Fruit fly (Drosophila melanogaster) whole organism, embryonic: ENCODE results near the gene CG9518.

Source experiments
- Abd-B ChIP-seq: fragments of 200-800 bp; sonication (Bioruptor generic); optimal IDR thresholded peaks from 2 replicates; lab custom pipeline; 2018; ENCODE audit warnings: missing biosample characterization, mild to moderate bottlenecking, missing genetic modification characterization, moderate library complexity
- Adf1 ChIP-seq: fragments of 200-800 bp; sonication (Bioruptor generic); IDR thresholded peaks from 2 replicates; pipeline ENCODE4 v1.3.6; 2022; ENCODE audit warnings: missing biosample characterization, missing genetic modification characterization
- Aef1 ChIP-seq: fragments of 200-800 bp; sonication (Bioruptor generic); IDR thresholded peaks from 3 replicates; pipeline ENCODE4 v1.3.6; 2022; ENCODE audit warnings: missing biosample characterization, missing genetic modification characterization
- CG10147 ChIP-seq: fragments of 200-800 bp; sonication (Bioruptor generic); optimal IDR thresholded peaks from 2 replicates; lab custom pipeline; 2019; ENCODE audit warnings: missing biosample characterization, mild to moderate bottlenecking, missing genetic modification characterization, moderate library complexity
- CG11456 ChIP-seq: fragments of 200-800 bp; sonication (Bioruptor generic); IDR thresholded peaks from 3 replicates; pipeline ENCODE4 v1.3.6; 2022; ENCODE audit warnings: missing biosample characterization, missing genetic modification characterization
- CG11504 ChIP-seq: fragments of 200-800 bp; sonication (Bioruptor generic); optimal IDR thresholded peaks from 3 replicates; lab custom pipeline; 2019; ENCODE audit warnings: missing biosample characterization, mild to moderate bottlenecking, missing genetic modification characterization, moderate library complexity
- CG12071 ChIP-seq: fragments of 200-800 bp; sonication (Bioruptor generic); optimal IDR thresholded peaks from 3 replicates; lab custom pipeline; 2018; ENCODE audit warnings: missing biosample characterization, mild to moderate bottlenecking, missing genetic modification characterization
- CG1233 ChIP-seq: fragments of 200-800 bp; sonication (Bioruptor generic); optimal IDR thresholded peaks from 4 replicates; lab custom pipeline; 2018; ENCODE audit warnings: missing biosample characterization, mild to moderate bottlenecking, missing genetic modification characterization
- CG14710 ChIP-seq: fragments of 200-800 bp; sonication (Bioruptor generic); optimal IDR thresholded peaks from 3 replicates; lab custom pipeline; 2019; ENCODE audit warnings: missing biosample characterization, mild to moderate bottlenecking, missing genetic modification characterization, moderate library complexity
- CG30020 ChIP-seq: fragments of 200-800 bp; optimal IDR thresholded peaks from 2 replicates; lab custom pipeline; 2019; ENCODE audit warnings: missing biosample characterization, mild to moderate bottlenecking, missing genetic modification characterization, moderate library complexity
- CG31224 ChIP-seq: fragments of 200-800 bp; sonication (Bioruptor generic); IDR thresholded peaks from 2 replicates; pipeline ENCODE4 v1.3.6; 2022; ENCODE audit warnings: missing biosample characterization, missing genetic modification characterization
- CG32772 ChIP-seq: fragments of 200-800 bp; sonication (Bioruptor generic); IDR thresholded peaks from 2 replicates; pipeline ENCODE4 v1.3.6; 2022; ENCODE audit warnings: missing biosample characterization, missing genetic modification characterization
- CG3838 ChIP-seq: fragments of 200-800 bp; sonication (Bioruptor generic); optimal IDR thresholded peaks from 3 replicates; lab custom pipeline; 2016; ENCODE audit warnings: missing biosample characterization, missing genetic modification characterization
- CG6272 ChIP-seq: fragments of 200-800 bp; sonication (Bioruptor generic); IDR thresholded peaks from 2 replicates; pipeline ENCODE4 v1.3.6; 2022; ENCODE audit warnings: missing biosample characterization, missing genetic modification characterization
- CG6689 ChIP-seq: fragments of 200-800 bp; sonication (Bioruptor generic); IDR thresholded peaks from 2 replicates; pipeline ENCODE4 v1.3.6; 2022; ENCODE audit warnings: missing biosample characterization, missing genetic modification characterization
- CG6791 ChIP-seq: fragments of 200-800 bp; sonication (Bioruptor generic); IDR thresholded peaks from 3 replicates; pipeline ENCODE4 v1.3.6; 2022; ENCODE audit warnings: missing biosample characterization, missing genetic modification characterization; ENCODE audit not compliant: partially characterized antibody
- Camta ChIP-seq: fragments of 200-800 bp; sonication (Bioruptor generic); optimal IDR thresholded peaks from 2 replicates; lab custom pipeline; 2016; ENCODE audit warnings: missing biosample characterization, missing genetic modification characterization
- CrebB ChIP-seq: fragments of 200-800 bp; sonication (Bioruptor generic); optimal IDR thresholded peaks from 3 replicates; lab custom pipeline; 2018; ENCODE audit warnings: missing biosample characterization, mild to moderate bottlenecking, missing genetic modification characterization
- Dek ChIP-seq: fragments of 200-800 bp; sonication (Bioruptor generic); optimal IDR thresholded peaks from 3 replicates; lab custom pipeline; 2019; ENCODE audit warnings: missing biosample characterization, mild to moderate bottlenecking, missing genetic modification characterization, moderate library complexity
- Ets97D ChIP-seq: fragments of 200-800 bp; sonication (Bioruptor generic); optimal IDR thresholded peaks from 3 replicates; lab custom pipeline; 2016; ENCODE audit warnings: missing biosample characterization, missing genetic modification characterization
- Gug ChIP-seq: fragments of 200-800 bp; sonication (Bioruptor generic); IDR thresholded peaks from 4 replicates; pipeline ENCODE4 v1.3.6; 2022; ENCODE audit warnings: missing biosample characterization, missing genetic modification characterization
- HmgZ ChIP-seq: fragments of 200-800 bp; sonication (Bioruptor generic); optimal IDR thresholded peaks from 2 replicates; lab custom pipeline; 2018; ENCODE audit warnings: missing biosample characterization, mild to moderate bottlenecking, missing genetic modification characterization
- Jarid2 ChIP-seq: fragments of 200-800 bp; sonication (Bioruptor generic); optimal IDR thresholded peaks from 3 replicates; lab custom pipeline; 2017; ENCODE audit warnings: mild to moderate bottlenecking, missing biosample characterization, missing genetic modification reagents, missing genetic modification characterization
- NfI ChIP-seq: fragments of 200-800 bp; sonication (Bioruptor generic); optimal IDR thresholded peaks from 3 replicates; lab custom pipeline; 2018; ENCODE audit warnings: missing biosample characterization, mild to moderate bottlenecking, missing genetic modification characterization, moderate library complexity
- Optix ChIP-seq: fragments of 200-800 bp; sonication (Bioruptor generic); IDR thresholded peaks from 3 replicates; pipeline ENCODE4 v1.3.6; 2022; ENCODE audit warnings: missing biosample characterization, missing genetic modification characterization
- Side ChIP-seq: fragments of 200-800 bp; sonication (Bioruptor generic); optimal IDR thresholded peaks from 2 replicates; lab custom pipeline; 2016; ENCODE audit warnings: missing biosample characterization, missing genetic modification characterization
- Trl ChIP-seq, 3 experiments: fragments of >200 bp in 2 of 3; fragments of 200-800 bp in 1 of 3; sonication (Bioruptor generic) in 1 of 3; optimal IDR thresholded peaks; 2 replicates in 1 of 3; 3 replicates in 2 of 3; lab custom pipeline; 2016 to 2017; ENCODE audit warnings: missing biosample characterization in 1 of 3, missing genetic modification characterization in 1 of 3
- ac ChIP-seq: fragments of 200-800 bp; sonication (Bioruptor generic); optimal IDR thresholded peaks from 3 replicates; lab custom pipeline; 2017; ENCODE audit warnings: missing biosample characterization, mild to moderate bottlenecking, missing genetic modification characterization
- amos ChIP-seq: fragments of 200-800 bp; sonication (Bioruptor generic); IDR thresholded peaks from 2 replicates; pipeline ENCODE4 v1.3.6; 2022; ENCODE audit warnings: missing biosample characterization, missing genetic modification characterization; ENCODE audit not compliant: partially characterized antibody
- ash1 ChIP-seq: fragments of 200-800 bp; sonication (Bioruptor generic); optimal IDR thresholded peaks from 2 replicates; lab custom pipeline; 2018; ENCODE audit warnings: missing biosample characterization, mild to moderate bottlenecking, missing genetic modification characterization
- bsh ChIP-seq, 2 experiments: fragments of 200-800 bp; sonication (Bioruptor generic); optimal IDR thresholded peaks; 2 replicates each; lab custom pipeline; 2017 to 2018; ENCODE audit warnings: mild to moderate bottlenecking in 2 of 2, missing biosample characterization in 2 of 2, missing genetic modification characterization in 2 of 2, moderate library complexity in 1 of 2
- ci ChIP-seq: fragments of 200-800 bp; sonication (Bioruptor generic); IDR thresholded peaks from 3 replicates; pipeline ENCODE4 v1.3.6; 2022; ENCODE audit warnings: missing biosample characterization, missing genetic modification characterization
- crc ChIP-seq: fragments of 200-800 bp; sonication (Bioruptor generic); optimal IDR thresholded peaks from 2 replicates; lab custom pipeline; 2016; ENCODE audit warnings: missing biosample characterization, missing genetic modification characterization
- exex ChIP-seq: fragments of 200-800 bp; sonication (Bioruptor generic); optimal IDR thresholded peaks from 4 replicates; lab custom pipeline; 2018; ENCODE audit warnings: missing biosample characterization, mild to moderate bottlenecking, missing genetic modification characterization, moderate library complexity
- fd64A ChIP-seq: fragments of 200-800 bp; sonication (Bioruptor generic); optimal IDR thresholded peaks from 3 replicates; lab custom pipeline; 2018; ENCODE audit warnings: missing biosample characterization, mild to moderate bottlenecking, missing genetic modification characterization
- gfzf ChIP-seq: fragments of 200-800 bp; sonication (Bioruptor generic); optimal IDR thresholded peaks from 2 replicates; lab custom pipeline; 2016; ENCODE audit warnings: missing biosample characterization, mild to moderate bottlenecking, missing genetic modification characterization, moderate library complexity
- grau ChIP-seq: fragments of 200-800 bp; optimal IDR thresholded peaks from 3 replicates; lab custom pipeline; 2019; ENCODE audit warnings: missing biosample characterization, mild to moderate bottlenecking, missing genetic modification characterization, moderate library complexity
- kah ChIP-seq: fragments of 200-800 bp; sonication (Bioruptor generic); optimal IDR thresholded peaks from 2 replicates; lab custom pipeline; 2018; ENCODE audit warnings: missing biosample characterization, mild to moderate bottlenecking, missing genetic modification characterization
- knrl ChIP-seq: fragments of 200-800 bp; sonication (Bioruptor generic); IDR thresholded peaks from 3 replicates; pipeline ENCODE4 v1.3.6; 2022; ENCODE audit warnings: missing biosample characterization, missing genetic modification characterization; ENCODE audit not compliant: partially characterized antibody
- lmd ChIP-seq: fragments of 200-800 bp; sonication (Bioruptor generic); IDR thresholded peaks from 2 replicates; pipeline ENCODE4 v1.3.6; 2022; ENCODE audit warnings: missing biosample characterization, missing genetic modification characterization
- maf-S ChIP-seq: fragments of 200-800 bp; sonication (Bioruptor generic); optimal IDR thresholded peaks from 2 replicates; lab custom pipeline; 2016; ENCODE audit warnings: missing biosample characterization, missing genetic modification characterization
- mirr ChIP-seq: fragments of 200-800 bp; sonication (Bioruptor generic); optimal IDR thresholded peaks from 3 replicates; lab custom pipeline; 2018; ENCODE audit warnings: missing biosample characterization, mild to moderate bottlenecking, missing genetic modification characterization
- odd ChIP-seq: fragments of 200-800 bp; sonication (Bioruptor generic); optimal IDR thresholded peaks from 2 replicates; lab custom pipeline; 2017; ENCODE audit warnings: missing biosample characterization, mild to moderate bottlenecking, missing genetic modification characterization
- run ChIP-seq: fragments of 200-800 bp; sonication (Bioruptor generic); optimal IDR thresholded peaks from 3 replicates; lab custom pipeline; 2018; ENCODE audit warnings: missing biosample characterization, mild to moderate bottlenecking, missing genetic modification characterization
- slp2 ChIP-seq: fragments of 200-800 bp; sonication (Bioruptor generic); optimal IDR thresholded peaks from 2 replicates; lab custom pipeline; 2016; ENCODE audit warnings: missing biosample characterization, missing genetic modification characterization
- tll ChIP-seq, 2 experiments: fragments of 200-800 bp in 1 of 2; fragments of >200 bp in 1 of 2; sonication (Bioruptor generic) in 1 of 2; optimal IDR thresholded peaks; 2 replicates each; lab custom pipeline; 2017 to 2019; ENCODE audit warnings: missing biosample characterization in 2 of 2, missing genetic modification characterization in 2 of 2, mild to moderate bottlenecking in 1 of 2, moderate library complexity in 1 of 2
- tna ChIP-seq: fragments of 200-800 bp; sonication (Bioruptor generic); IDR thresholded peaks from 2 replicates; pipeline ENCODE4 v1.3.6; 2022; ENCODE audit warnings: missing biosample characterization, missing genetic modification characterization; ENCODE audit not compliant: partially characterized antibody
- wor ChIP-seq: fragments of 200-800 bp; sonication (Bioruptor generic); IDR thresholded peaks from 2 replicates; pipeline ENCODE4 v1.3.6; 2022; ENCODE audit warnings: missing biosample characterization, missing genetic modification characterization
- zf30C ChIP-seq: fragments of 200-800 bp; sonication (Bioruptor generic); optimal IDR thresholded peaks from 3 replicates; lab custom pipeline; 2018; ENCODE audit warnings: missing biosample characterization, mild to moderate bottlenecking, missing genetic modification characterization

The CG9518 gene

dm6 chrX:14882536-14883118 lies 11.6 kb upstream of the CG9518 start, which contains the start of the genes CG45064 and CG45065 (continued):
- TF ChIP-seq CG30020 (peak; percentile 33), CrebB (tag; lab: Kevin White, UChicago) (peak; percentile 53), odd (GFP tag; lab: Kevin White, UChicago) (peak; percentile 80), Jarid2 (GFP tag; lab: Kevin White, UChicago) (peak; percentile 46), mirr (GFP tag; lab: Kevin White, UChicago) (no peak), NfI (peak; percentile 81), CG10147 (GFP tag; lab: Kevin White, UChicago) (peak; percentile 79), crc (GFP tag; lab: Kevin White, UChicago) (peak; percentile 72), gfzf (GFP tag; lab: Kevin White, UChicago) (no peak), CG12071 (GFP tag; lab: Kevin White, UChicago) (peak; percentile 83), Adf1 (GFP tag; lab: Robert Waterston, UW) (no peak), slp2 (peak; percentile 80), CG6272 (GFP tag; lab: Robert Waterston, UW) (peak; percentile 48), kah (peak; percentile 69), fd64A (GFP tag; lab: Kevin White, UChicago) (peak; percentile 75), tll (GFP tag; optimal IDR thresholded peaks at IDR 0.05; lab: Kevin White, UChicago) (no peak), CG14710 (tag; lab: Kevin White, UChicago) (peak; percentile 78), HmgZ (tag; lab: Kevin White, UChicago) (peak; percentile 61), Camta (GFP tag; lab: Kevin White, UChicago) (peak; percentile 83), Trl (optimal IDR thresholded peaks at IDR 0.05; lab: Kevin White, UChicago) (no peak), Trl (GFP tag; optimal IDR thresholded peaks at IDR 0.05; lab: Kevin White, UChicago) (peak; percentile 79), amos (GFP tag; lab: Robert Waterston, UW) (no peak), CG31224 (GFP tag; lab: Robert Waterston, UW) (peak; percentile 37; the same call in 1 of the 2 replicates), lmd (GFP tag; lab: Robert Waterston, UW) (peak; percentile 81), tna (no peak), ac (GFP tag; lab: Kevin White, UChicago) (no peak), CG6689 (GFP tag; lab: Robert Waterston, UW) (peak; percentile 79), maf-S (peak; percentile 68), Gug (GFP tag; lab: Robert Waterston, UW) (peak; percentile 65; the same call in 2 of the 4 replicates), bsh (GFP tag; optimal IDR thresholded peaks at IDR 0.05; lab: Kevin White, UChicago) (peak in 1 of 2 experiments; percentile 94), run (tag; lab: Kevin White, UChicago) (peak; percentile 84), CG1233 (GFP tag; lab: Kevin White, UChicago) (peak; percentile 63), CG32772 (peak; percentile 83), Abd-B (GFP tag; lab: Kevin White, UChicago) (peak; percentile 57), Side (GFP tag; lab: Kevin White, UChicago) (peak; percentile 84), knrl (no peak), CG6791 (GFP tag; lab: Robert Waterston, UW) (no peak), CG3838 (GFP tag; lab: Kevin White, UChicago) (peak; percentile 13), exex (tag; lab: Kevin White, UChicago) (peak; percentile 11), CG11504 (peak; percentile 92), Optix (GFP tag; lab: Robert Waterston, UW) (peak; percentile 64), CG11456 (GFP tag; lab: Robert Waterston, UW) (no peak), grau (tag; lab: Kevin White, UChicago) (peak; percentile 82), Ets97D (GFP tag; lab: Kevin White, UChicago) (peak; percentile 51), Dek (tag; lab: Kevin White, UChicago) (peak; percentile 75), ash1 (GFP tag; lab: Kevin White, UChicago) (no peak), ci (GFP tag; lab: Robert Waterston, UW) (peak; percentile 97), zf30C (GFP tag; lab: Kevin White, UChicago) (peak; percentile 51), wor (GFP tag; lab: Robert Waterston, UW) (peak; percentile 86), Aef1 (GFP tag; lab: Robert Waterston, UW) (peak; percentile 69)
